Fruit fly (Drosophila melanogaster) whole organism, wandering third instar larva: ENCODE results near the gene CG4382.
A peak's percentile ranks its signal among the peaks of the same experiment; 100 is the strongest.

Experiments
- Abd-B ChIP-seq: fragments of >200 bp; optimal IDR thresholded peaks from 2 replicates; lab custom pipeline; 2017; ENCODE audit warnings: missing biosample characterization, missing genetic modification characterization
- CG32264 ChIP-seq: fragments of 200-800 bp; sonication (Bioruptor generic); optimal IDR thresholded peaks from 2 replicates; lab custom pipeline; 2016; ENCODE audit warnings: missing biosample characterization, missing genetic modification characterization
- CG9705 ChIP-seq: fragments of 200-800 bp; sonication (Bioruptor generic); optimal IDR thresholded peaks from 2 replicates; lab custom pipeline; 2018; ENCODE audit warnings: missing biosample characterization, mild to moderate bottlenecking, missing genetic modification characterization
- CrebA ChIP-seq: fragments of 200-800 bp; sonication (Bioruptor generic); optimal IDR thresholded peaks from 2 replicates; lab custom pipeline; 2016; ENCODE audit warnings: missing biosample characterization, mild to moderate bottlenecking, missing genetic modification characterization, borderline replicate concordance
- Dfd ChIP-seq: fragments of >200 bp; optimal IDR thresholded peaks from 2 replicates; lab custom pipeline; 2017; ENCODE audit warnings: missing biosample characterization, missing genetic modification characterization
- Dif ChIP-seq: fragments of 200-275, 200-300 bp; sonication (Bioruptor generic); optimal IDR thresholded peaks from 2 replicates; lab custom pipeline; 2018; ENCODE audit warnings: missing biosample characterization, missing genetic modification characterization; ENCODE audit not compliant: partially characterized antibody
- GATAd ChIP-seq: sonication (Bioruptor generic); optimal IDR thresholded peaks from 2 replicates; lab custom pipeline; 2016; ENCODE audit warnings: missing biosample characterization, missing genetic modification characterization
- HLH106 ChIP-seq: fragments of 200-800 bp; optimal IDR thresholded peaks from 3 replicates; lab custom pipeline; 2019; ENCODE audit warnings: missing biosample characterization, mild to moderate bottlenecking, missing genetic modification characterization, moderate library complexity
- Hnf4 ChIP-seq: fragments of 200-800 bp; sonication (Bioruptor generic); optimal IDR thresholded peaks from 2 replicates; lab custom pipeline; 2016; ENCODE audit warnings: missing biosample characterization, mild to moderate bottlenecking, missing genetic modification characterization
- Hr78 ChIP-seq: fragments of >200 bp; optimal IDR thresholded peaks from 2 replicates; lab custom pipeline; 2017; ENCODE audit warnings: missing biosample characterization, missing genetic modification characterization
- Hr83 ChIP-seq: fragments of 200-300 bp; sonication (Bioruptor generic); optimal IDR thresholded peaks from 2 replicates; lab custom pipeline; 2016; ENCODE audit warnings: missing biosample characterization, mild to moderate bottlenecking, missing genetic modification characterization, moderate library complexity; ENCODE audit not compliant: poor library complexity, severe bottlenecking
- Jra ChIP-seq: sonication (Bioruptor generic); optimal IDR thresholded peaks from 2 replicates; lab custom pipeline; 2016; ENCODE audit warnings: missing biosample characterization, missing genetic modification characterization
- Mio ChIP-seq: sonication (Bioruptor generic); optimal IDR thresholded peaks from 2 replicates; lab custom pipeline; 2016; ENCODE audit warnings: missing biosample characterization, missing genetic modification characterization
- Myc ChIP-seq: fragments of >200 bp; optimal IDR thresholded peaks from 2 replicates; lab custom pipeline; 2017
- N ChIP-seq: fragments of >200 bp; optimal IDR thresholded peaks from 2 replicates; lab custom pipeline; 2018; ENCODE audit warnings: missing biosample characterization, missing external identifiers, missing genetic modification characterization
- OdsH ChIP-seq: fragments of 200-800 bp; sonication (Bioruptor generic); optimal IDR thresholded peaks from 2 replicates; lab custom pipeline; 2016; ENCODE audit warnings: missing biosample characterization, mild to moderate bottlenecking, missing genetic modification characterization
- Rel ChIP-seq, 2 experiments: fragments of 200-800 bp; sonication (Bioruptor generic) in 1 of 2; optimal IDR thresholded peaks; 2 replicates in 1 of 2; 3 replicates in 1 of 2; lab custom pipeline; 2016 to 2019; ENCODE audit warnings: mild to moderate bottlenecking in 2 of 2, missing biosample characterization in 2 of 2, missing genetic modification characterization in 2 of 2, moderate library complexity in 1 of 2
- Sp1 ChIP-seq: fragments of 200-800 bp; sonication (Bioruptor generic); optimal IDR thresholded peaks from 3 replicates; lab custom pipeline; 2019; ENCODE audit warnings: missing biosample characterization, mild to moderate bottlenecking, missing genetic modification characterization, moderate library complexity
- Vsx2 ChIP-seq: fragments of 200-300, 225-300 bp; sonication (Bioruptor generic); optimal IDR thresholded peaks from 2 replicates; lab custom pipeline; 2018; ENCODE audit warnings: missing biosample characterization, missing genetic modification characterization; ENCODE audit not compliant: partially characterized antibody
- br ChIP-seq: fragments of 200-800 bp; sonication (Bioruptor generic); optimal IDR thresholded peaks from 2 replicates; lab custom pipeline; 2016; ENCODE audit warnings: missing biosample characterization, missing genetic modification characterization
- brk ChIP-seq: fragments of 200-800 bp; sonication (Bioruptor generic); optimal IDR thresholded peaks from 2 replicates; lab custom pipeline; 2016; ENCODE audit warnings: missing biosample characterization, mild to moderate bottlenecking, missing genetic modification characterization
- dl ChIP-seq, 2 experiments: fragments of 175-275, 200-275 bp in 1 of 2; fragments of 200-275 bp in 1 of 2; sonication (Bioruptor generic); optimal IDR thresholded peaks; lab custom pipeline; 2018; ENCODE audit warnings: mild to moderate bottlenecking in 2 of 2, missing biosample characterization in 2 of 2, missing genetic modification characterization in 2 of 2, moderate library complexity in 2 of 2; ENCODE audit not compliant: partially characterized antibody in 2 of 2, insufficient read depth in 1 of 2
- dmrt93B ChIP-seq: fragments of 200-800 bp; sonication (Bioruptor generic); optimal IDR thresholded peaks from 2 replicates; lab custom pipeline; 2018; ENCODE audit warnings: missing biosample characterization, mild to moderate bottlenecking, missing genetic modification characterization
- dsf ChIP-seq: sonication (Bioruptor generic); optimal IDR thresholded peaks from 2 replicates; lab custom pipeline; 2016; ENCODE audit warnings: missing biosample characterization, missing genetic modification characterization, borderline replicate concordance
- ey ChIP-seq: fragments of 200-800 bp; sonication (Bioruptor generic); optimal IDR thresholded peaks from 2 replicates; lab custom pipeline; 2016; ENCODE audit warnings: missing biosample characterization, missing genetic modification characterization
- foxo ChIP-seq, 2 experiments: fragments of 200-800 bp; sonication (Bioruptor generic); optimal IDR thresholded peaks; 2 replicates in 1 of 2; 3 replicates in 1 of 2; lab custom pipeline; 2016 to 2017; ENCODE audit warnings: missing biosample characterization in 2 of 2, missing genetic modification characterization in 2 of 2
- fru ChIP-seq: fragments of 200-800 bp; sonication (Bioruptor generic); optimal IDR thresholded peaks from 3 replicates; lab custom pipeline; 2016; ENCODE audit warnings: missing biosample characterization, mild to moderate bottlenecking, missing genetic modification characterization
- h ChIP-seq: fragments of 200-800 bp; sonication (Bioruptor generic); optimal IDR thresholded peaks from 3 replicates; lab custom pipeline; 2016; ENCODE audit warnings: missing biosample characterization, mild to moderate bottlenecking, missing genetic modification characterization
- jim ChIP-seq: fragments of 175-275, 200-325 bp; sonication (Bioruptor generic); optimal IDR thresholded peaks from 2 replicates; lab custom pipeline; 2016; ENCODE audit warnings: missing biosample characterization, mild to moderate bottlenecking, missing genetic modification characterization
- lola ChIP-seq: fragments of >200 bp; optimal IDR thresholded peaks from 2 replicates; lab custom pipeline; 2017; ENCODE audit warnings: missing biosample characterization, missing genetic modification characterization
- pan ChIP-seq: fragments of >200 bp; optimal IDR thresholded peaks from 2 replicates; lab custom pipeline; 2017
- psq ChIP-seq: fragments of 200-800 bp; sonication (Bioruptor generic); optimal IDR thresholded peaks from 3 replicates; lab custom pipeline; 2017; ENCODE audit warnings: missing biosample characterization, mild to moderate bottlenecking, missing genetic modification characterization, moderate library complexity
- rgr ChIP-seq: fragments of 200-800 bp; sonication (Bioruptor generic); optimal IDR thresholded peaks from 3 replicates; lab custom pipeline; 2016; ENCODE audit warnings: missing biosample characterization, mild to moderate bottlenecking, missing genetic modification characterization
- sage ChIP-seq: fragments of 200-800 bp; sonication (Bioruptor generic); optimal IDR thresholded peaks from 2 replicates; lab custom pipeline; 2016; ENCODE audit warnings: missing biosample characterization, mild to moderate bottlenecking, missing genetic modification characterization
- sv ChIP-seq: fragments of 200-800 bp; sonication (Bioruptor generic); optimal IDR thresholded peaks from 3 replicates; lab custom pipeline; 2016; ENCODE audit warnings: missing biosample characterization, missing genetic modification characterization
- tai ChIP-seq: sonication (Bioruptor generic); optimal IDR thresholded peaks from 2 replicates; lab custom pipeline; 2016; ENCODE audit warnings: missing biosample characterization, missing genetic modification characterization
- usp ChIP-seq: fragments of >200 bp; optimal IDR thresholded peaks from 2 replicates; lab custom pipeline; 2017; ENCODE audit warnings: missing biosample characterization, missing genetic modification characterization
- woc ChIP-seq: sonication (Bioruptor generic); optimal IDR thresholded peaks from 2 replicates; lab custom pipeline; 2016; ENCODE audit warnings: missing biosample characterization, mild to moderate bottlenecking, missing genetic modification characterization

Gene CG4382

dm6 chr2L:9567398-9567856 lies 33.2 kb downstream of the CG4382 start:
- peak; percentile 73 for TF ChIP-seq Hnf4
- peak; percentile 75 for TF ChIP-seq psq (GFP tag; lab: Kevin White, UChicago)
- peak; percentile 92 for TF ChIP-seq h (GFP tag; lab: Kevin White, UChicago)
- peak; percentile 81 for TF ChIP-seq CrebA
- TF ChIP-seq OdsH (GFP tag; lab: Kevin White, UChicago), result peak; percentile 90
- no peak for TF ChIP-seq jim (GFP tag; lab: Kevin White, UChicago)
- TF ChIP-seq woc (GFP tag; lab: Kevin White, UChicago), result peak; percentile 46
- no peak for TF ChIP-seq usp (GFP tag; lab: Kevin White, UChicago)
- peak; percentile 91 for TF ChIP-seq dmrt93B
- peak; percentile 14 for TF ChIP-seq tai
- TF ChIP-seq sv (GFP tag; lab: Kevin White, UChicago), result peak; percentile 90
- peak; percentile 81 for TF ChIP-seq fru (GFP tag; lab: Kevin White, UChicago)
- peak; percentile 87 for TF ChIP-seq Rel (GFP tag; optimal IDR thresholded peaks at IDR 0.05; lab: Kevin White, UChicago)
- peak; percentile 67 for TF ChIP-seq Rel (tag; optimal IDR thresholded peaks at IDR 0.05; lab: Kevin White, UChicago)
- TF ChIP-seq br (GFP tag; lab: Kevin White, UChicago), result peak; percentile 89
- no peak for TF ChIP-seq N (GFP tag; lab: Kevin White, UChicago)
- TF ChIP-seq rgr (GFP tag; lab: Kevin White, UChicago), result peak; percentile 97
- TF ChIP-seq HLH106 (tag; lab: Kevin White, UChicago), result peak; percentile 80
- TF ChIP-seq pan (lab: Kevin White, UChicago), result no peak
- peak in 1 of 2 experiments; percentile 16 for TF ChIP-seq dl (GFP tag; optimal IDR thresholded peaks at IDR 0.05; lab: Kevin White, UChicago; ENCODE audit: insufficient read depth in 1 of 2, partially characterized antibody in 2 of 2)
- no peak for TF ChIP-seq Dfd (GFP tag; lab: Kevin White, UChicago)
- TF ChIP-seq CG9705 (GFP tag; lab: Kevin White, UChicago), result peak; percentile 92
- peak; percentile 78 for TF ChIP-seq CG32264
- no peak for TF ChIP-seq Vsx2 (GFP tag; lab: Kevin White, UChicago)
- TF ChIP-seq Jra (GFP tag; lab: Kevin White, UChicago), result peak; percentile 30
- no peak for TF ChIP-seq Hr78 (GFP tag; lab: Kevin White, UChicago)
- peak in 1 of 2 experiments; percentile 83 for TF ChIP-seq foxo (GFP tag; optimal IDR thresholded peaks at IDR 0.05; lab: Kevin White, UChicago)
- TF ChIP-seq sage, result peak; percentile 90
- TF ChIP-seq dsf (GFP tag; lab: Kevin White, UChicago), result peak; percentile 26
- TF ChIP-seq Hr83 (GFP tag; lab: Kevin White, UChicago), result peak; percentile 88
- no peak for TF ChIP-seq GATAd (GFP tag; lab: Kevin White, UChicago)
- TF ChIP-seq Myc (lab: Kevin White, UChicago), result peak; percentile 12
- TF ChIP-seq Sp1 (GFP tag; lab: Kevin White, UChicago), result peak; percentile 92
- TF ChIP-seq brk (GFP tag; lab: Kevin White, UChicago), result peak; percentile 89
- no peak for TF ChIP-seq Dif (GFP tag; lab: Kevin White, UChicago)
- TF ChIP-seq Abd-B (GFP tag; lab: Kevin White, UChicago), result no peak
- peak; percentile 44 for TF ChIP-seq ey (GFP tag; lab: Kevin White, UChicago)
- peak; percentile 75 for TF ChIP-seq Mio (GFP tag; lab: Kevin White, UChicago)
- no peak for TF ChIP-seq lola (GFP tag; lab: Kevin White, UChicago)
- TF ChIP-seq, all 38 proteins: peak for 27

- TF ChIP-seq rgr (GFP tag; lab: Kevin White, UChicago) (no peak), dsf (GFP tag; lab: Kevin White, UChicago) (no peak), CG32264 (no peak), Abd-B (GFP tag; lab: Kevin White, UChicago) (no peak), foxo (GFP tag; optimal IDR thresholded peaks at IDR 0.05; lab: Kevin White, UChicago) (no peak), HLH106 (tag; lab: Kevin White, UChicago) (no peak), fru (GFP tag; lab: Kevin White, UChicago) (no peak), br (GFP tag; lab: Kevin White, UChicago) (no peak), Dfd (GFP tag; lab: Kevin White, UChicago) (no peak), Hnf4 (no peak), CG9705 (GFP tag; lab: Kevin White, UChicago) (no peak), woc (GFP tag; lab: Kevin White, UChicago) (no peak), Dif (GFP tag; lab: Kevin White, UChicago) (no peak), h (GFP tag; lab: Kevin White, UChicago) (no peak), GATAd (GFP tag; lab: Kevin White, UChicago) (no peak), Sp1 (GFP tag; lab: Kevin White, UChicago) (no peak), usp (GFP tag; lab: Kevin White, UChicago) (no peak), Hr83 (GFP tag; lab: Kevin White, UChicago) (no peak)
These were observed 34.0 kb downstream of the CG4382 start, which contains the start of gene jp for dm6 chr2L:9566656-9567055. Gene jp, minus strand, starts transcription at chr2L:9566750.
